Worm (Caenorhabditis elegans) whole organism, midembryonic: ENCODE data around the gene W10G11.1.
A peak's percentile ranks its signal among the peaks of the same experiment; 100 is the strongest.

Experiments
- T22C8.4 ChIP-seq: fragments of 200-800 bp; sonication (Bioruptor generic); IDR thresholded peaks from 2 replicates; pipeline ENCODE4 v1.3.6; 2022; ENCODE audit warnings: missing genetic modification characterization, missing compliant biosample characterization
- cog-1 ChIP-seq: sonication (generic microtip); optimal IDR thresholded peaks from 2 replicates; lab custom pipeline; 2016; ENCODE audit warnings: missing genetic modification characterization, missing compliant biosample characterization
- flt-1 ChIP-seq: fragments of 200-800 bp; sonication (Bioruptor generic); IDR thresholded peaks from 2 replicates; pipeline ENCODE4 v1.3.6; 2022; ENCODE audit warnings: missing genetic modification characterization, missing compliant biosample characterization
- klf-2 ChIP-seq: fragments of 200-800 bp; sonication (Bioruptor generic); conservative IDR thresholded peaks from 2 replicates; pipeline ENCODE4 v1.3.6; 2022; ENCODE audit warnings: missing genetic modification reagents, missing genetic modification characterization, missing compliant biosample characterization
- med-1 ChIP-seq: sonication (generic microtip); optimal IDR thresholded peaks from 2 replicates; lab custom pipeline; 2017; ENCODE audit warnings: missing genetic modification characterization, mild to moderate bottlenecking, missing compliant biosample characterization, antibody characterized with exemption, missing genetic modification reagents; ENCODE audit not compliant: insufficient read depth
- ref-1 ChIP-seq: fragments of 200-800 bp; sonication (Bioruptor generic); conservative IDR thresholded peaks from 2 replicates; pipeline ENCODE4 v1.3.6; 2022; ENCODE audit warnings: missing genetic modification reagents, missing genetic modification characterization, missing compliant biosample characterization
- tab-1 ChIP-seq: fragments of 200-800 bp; sonication (Bioruptor generic); IDR thresholded peaks from 2 replicates; pipeline ENCODE4 v1.3.6; 2022; ENCODE audit warnings: missing genetic modification characterization, missing compliant biosample characterization
- ztf-23 ChIP-seq: fragments of 200-800 bp; sonication (Bioruptor generic); IDR thresholded peaks from 2 replicates; pipeline ENCODE4 v1.3.6; 2022; ENCODE audit warnings: missing genetic modification reagents, missing genetic modification characterization, missing compliant biosample characterization
- ztf-29 ChIP-seq: fragments of 200-800 bp; sonication (Bioruptor generic); IDR thresholded peaks from 2 replicates; pipeline ENCODE4 v1.3.6; 2022; ENCODE audit warnings: missing genetic modification reagents, missing genetic modification characterization, missing compliant biosample characterization

The W10G11.1 gene

DNA sequence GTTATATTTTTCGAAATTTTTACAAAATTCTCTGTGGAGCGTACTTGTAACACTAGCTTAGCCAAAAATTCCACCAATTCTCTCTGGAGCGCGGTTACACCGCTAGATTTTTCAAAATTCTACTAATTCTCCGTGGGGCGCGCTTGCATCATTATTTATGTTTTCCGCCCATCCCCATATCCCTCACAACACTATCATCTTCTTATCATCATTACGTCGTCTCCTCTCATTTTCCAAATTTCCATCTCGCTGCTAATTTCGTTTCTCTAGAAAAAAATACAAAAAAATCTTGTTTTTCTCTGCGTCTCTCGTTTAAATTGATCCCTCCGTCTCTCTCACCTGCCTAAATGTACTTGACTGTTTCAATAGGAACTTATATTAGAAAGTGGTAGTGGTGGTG, 5.2 kb downstream of the W10G11.1 start:
- TF ChIP-seq ztf-23 (no peak), ztf-29 (GFP tag; lab: Robert Waterston, UW) (no peak), T22C8.4 (GFP tag; lab: Robert Waterston, UW) (no peak), flt-1 (GFP tag; lab: Robert Waterston, UW) (no peak), med-1 (no peak), cog-1 (tag; lab: Kevin White, UChicago) (no peak), klf-2 (GFP tag; lab: Robert Waterston, UW) (no peak), ref-1 (GFP tag; lab: Robert Waterston, UW) (no peak), tab-1 (no peak)

DNA sequence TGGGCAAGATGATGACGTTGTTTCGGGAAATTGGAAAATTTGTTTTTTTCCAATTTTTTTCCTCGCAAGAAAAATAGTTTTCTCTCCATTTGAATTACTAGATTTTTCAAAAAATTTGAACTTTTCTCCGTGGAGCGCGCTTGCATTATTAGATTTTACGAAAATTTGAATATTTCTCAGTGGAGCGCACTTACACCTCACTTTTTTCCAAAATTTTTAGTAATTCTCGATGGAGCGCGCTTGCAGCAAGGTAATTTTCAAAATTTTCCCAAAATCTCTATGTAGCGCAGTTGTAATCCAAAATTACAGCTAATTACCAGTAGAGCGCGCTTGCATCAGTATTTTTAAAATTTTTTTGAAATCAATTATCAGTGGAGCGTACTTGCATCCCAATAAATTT, 5.8 kb downstream of the W10G11.1 start:
- TF ChIP-seq ref-1 (GFP tag; lab: Robert Waterston, UW) (no peak), tab-1 (no peak), med-1 (no peak), cog-1 (tag; lab: Kevin White, UChicago) (no peak), klf-2 (GFP tag; lab: Robert Waterston, UW) (no peak), flt-1 (GFP tag; lab: Robert Waterston, UW) (no peak), ztf-29 (GFP tag; lab: Robert Waterston, UW) (no peak), T22C8.4 (GFP tag; lab: Robert Waterston, UW) (no peak), ztf-23 (no peak)

DNA sequence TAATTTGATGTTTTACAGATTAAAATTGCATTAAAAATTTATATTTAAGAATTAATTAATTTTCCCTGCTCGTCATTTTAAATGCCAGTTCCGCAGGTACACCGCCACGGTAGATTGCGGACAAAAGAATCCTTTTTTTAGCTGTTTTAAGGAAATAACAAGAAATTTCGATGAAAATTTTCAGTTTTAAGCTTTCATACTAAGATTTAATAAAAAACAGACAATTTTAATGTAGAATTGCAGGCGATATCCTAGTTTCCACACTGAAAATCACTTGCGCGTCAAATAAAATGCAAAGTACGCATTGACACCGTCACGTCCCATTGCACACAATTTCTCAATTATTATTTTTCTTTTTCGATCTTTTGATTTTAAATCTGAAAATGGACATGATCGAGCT, 7.0 kb downstream of the W10G11.1 start, which contains the start of gene dnc-3:
dnc-3 (plus strand) TSS at position 272 of the 400 bp plus-strand sequence.
- TF ChIP-seq cog-1 (tag; lab: Kevin White, UChicago) = peak; percentile 27
- TF ChIP-seq ztf-23 = no peak
- no peak for TF ChIP-seq ref-1 (GFP tag; lab: Robert Waterston, UW)
- no peak for TF ChIP-seq ztf-29 (GFP tag; lab: Robert Waterston, UW)
- TF ChIP-seq flt-1 (GFP tag; lab: Robert Waterston, UW) = no peak

DNA sequence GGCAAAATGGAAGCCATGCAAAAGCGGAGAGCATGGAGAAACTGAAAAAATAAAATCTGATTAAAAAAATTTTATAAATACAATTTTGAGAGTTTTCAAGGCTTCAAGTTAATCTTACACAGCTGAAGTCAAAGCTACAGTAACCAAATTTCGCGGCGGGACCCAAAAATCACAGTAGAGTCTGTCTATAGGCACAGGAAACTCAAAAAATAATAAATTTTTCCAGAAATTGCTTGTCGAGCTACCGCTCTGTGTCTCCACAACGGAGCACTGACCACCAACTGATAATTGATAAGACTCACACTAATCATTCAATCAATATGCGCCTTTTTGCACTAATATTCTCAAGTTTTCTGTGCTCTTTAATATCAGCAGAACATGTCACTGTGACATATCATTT, 10.1 kb downstream of the W10G11.1 start, which contains the start of gene W10G11.19:
W10G11.19 (plus strand) TSS at position 301 of the 400 bp plus-strand sequence.
- TF ChIP-seq ref-1 (GFP tag; lab: Robert Waterston, UW) (no peak), ztf-23 (no peak), klf-2 (GFP tag; lab: Robert Waterston, UW) (no peak), tab-1 (no peak)

DNA sequence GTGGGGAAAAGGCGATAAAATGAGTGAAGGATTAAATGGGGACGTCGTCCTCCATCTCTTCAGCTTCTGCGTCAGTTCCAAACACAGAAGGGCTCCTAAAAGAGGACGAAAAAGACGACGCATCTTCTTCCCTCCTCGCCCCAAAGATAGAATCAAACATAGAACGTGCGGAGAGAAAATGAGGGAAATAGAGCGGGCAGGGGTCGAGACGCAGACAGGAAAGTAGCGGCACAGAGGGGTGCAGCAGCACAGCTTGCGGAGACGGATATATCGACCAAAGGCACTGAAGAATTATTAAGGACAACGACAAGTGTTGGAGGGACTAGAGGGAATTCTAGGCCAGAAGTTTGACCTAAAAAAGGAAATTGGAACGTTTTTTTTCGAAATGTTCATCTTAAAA, 13.2 kb downstream of the W10G11.1 start:
- TF ChIP-seq med-1 (no peak), ztf-29 (GFP tag; lab: Robert Waterston, UW) (no peak; the same call in 1 of the 2 replicates), ref-1 (GFP tag; lab: Robert Waterston, UW) (no peak), T22C8.4 (GFP tag; lab: Robert Waterston, UW) (no peak), tab-1 (no peak), ztf-23 (no peak), klf-2 (GFP tag; lab: Robert Waterston, UW) (no peak), cog-1 (tag; lab: Kevin White, UChicago) (no peak), flt-1 (GFP tag; lab: Robert Waterston, UW) (no peak)

DNA sequence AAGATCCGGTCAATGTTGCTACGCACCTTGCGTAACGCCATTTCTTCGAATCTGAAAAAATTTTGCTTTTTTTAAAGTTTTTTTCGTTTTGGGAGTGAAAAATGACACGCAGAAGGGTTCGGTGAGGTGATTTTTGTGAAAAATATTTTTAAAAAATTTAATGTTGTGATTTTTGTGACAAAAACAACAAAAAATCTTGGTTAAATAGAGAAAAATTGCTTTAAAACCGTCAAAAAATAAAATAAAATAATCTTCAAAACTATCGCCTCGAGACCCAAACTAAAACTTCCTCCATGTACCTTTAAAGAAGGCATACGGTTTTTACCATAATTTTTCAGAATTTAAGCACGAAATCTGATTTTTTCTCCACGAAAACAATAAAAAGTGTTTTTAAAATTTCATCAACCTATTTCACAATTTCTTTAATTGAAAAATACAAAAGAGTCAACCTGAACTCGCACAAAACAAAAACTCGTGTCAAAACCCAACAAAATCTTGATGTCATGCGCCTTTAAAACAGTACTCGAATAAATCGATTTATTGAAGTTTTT, 14.0 kb downstream of the W10G11.1 start, which contains the start of gene apd-3:
apd-3 (minus strand) TSS at position 51 of the 551 bp plus-strand sequence.
- TF ChIP-seq flt-1 (GFP tag; lab: Robert Waterston, UW) (no peak), cog-1 (tag; lab: Kevin White, UChicago) (no peak), ztf-29 (GFP tag; lab: Robert Waterston, UW) (no peak), tab-1 (no peak), klf-2 (GFP tag; lab: Robert Waterston, UW) (no peak), ref-1 (GFP tag; lab: Robert Waterston, UW) (no peak), ztf-23 (no peak), T22C8.4 (GFP tag; lab: Robert Waterston, UW) (no peak), med-1 (no peak)

DNA sequence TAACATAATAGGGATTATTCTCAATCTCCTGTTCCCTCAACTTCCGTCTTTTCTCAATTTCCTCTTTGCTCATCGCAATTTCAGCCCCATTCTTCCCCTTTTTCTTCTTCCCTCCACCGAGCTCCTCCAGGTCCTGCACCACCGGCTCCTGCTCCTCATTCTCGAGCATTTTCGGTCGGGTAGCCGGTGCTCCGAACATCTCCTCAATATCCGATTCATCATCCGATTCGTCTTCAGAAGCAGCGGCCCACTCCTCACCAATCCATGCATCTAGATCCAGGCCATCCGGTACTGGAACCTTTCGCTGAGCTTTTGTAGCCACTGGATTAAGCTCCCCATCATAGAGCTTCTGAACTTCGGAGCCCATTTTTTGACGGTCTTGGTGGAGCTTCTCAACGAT, 20.3 kb downstream of the W10G11.1 start:
- TF ChIP-seq cog-1 (tag; lab: Kevin White, UChicago) = no peak
- TF ChIP-seq tab-1 = no peak

DNA sequence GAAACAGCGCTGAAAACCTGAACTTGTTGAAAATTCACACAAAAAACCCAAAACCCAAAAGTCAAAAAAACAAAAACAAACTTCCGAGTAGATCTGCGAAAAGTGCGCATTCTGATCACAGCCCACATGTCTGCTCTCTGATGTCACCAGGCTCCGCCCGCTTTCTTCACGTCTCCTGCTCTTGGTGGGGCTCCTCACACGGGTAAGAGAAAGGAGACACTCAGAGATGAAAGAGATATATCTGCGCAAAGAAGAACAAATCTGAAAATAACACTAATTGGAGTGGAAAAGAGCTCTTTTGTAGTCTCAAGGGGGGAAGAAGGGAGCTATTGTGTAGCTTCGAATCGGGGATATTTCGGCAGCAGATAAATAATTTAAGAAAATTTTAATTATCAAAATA, 32.2 kb downstream of the W10G11.1 start, which contains the start of gene ncs-6:
ncs-6 (minus strand) TSS at position 261 of the 400 bp plus-strand sequence.
- TF ChIP-seq tab-1 (no peak), cog-1 (tag; lab: Kevin White, UChicago) (no peak), ztf-29 (GFP tag; lab: Robert Waterston, UW) (no peak), klf-2 (GFP tag; lab: Robert Waterston, UW) (no peak), ref-1 (GFP tag; lab: Robert Waterston, UW) (no peak), med-1 (no peak), flt-1 (GFP tag; lab: Robert Waterston, UW) (no peak), ztf-23 (no peak), T22C8.4 (GFP tag; lab: Robert Waterston, UW) (no peak)

DNA sequence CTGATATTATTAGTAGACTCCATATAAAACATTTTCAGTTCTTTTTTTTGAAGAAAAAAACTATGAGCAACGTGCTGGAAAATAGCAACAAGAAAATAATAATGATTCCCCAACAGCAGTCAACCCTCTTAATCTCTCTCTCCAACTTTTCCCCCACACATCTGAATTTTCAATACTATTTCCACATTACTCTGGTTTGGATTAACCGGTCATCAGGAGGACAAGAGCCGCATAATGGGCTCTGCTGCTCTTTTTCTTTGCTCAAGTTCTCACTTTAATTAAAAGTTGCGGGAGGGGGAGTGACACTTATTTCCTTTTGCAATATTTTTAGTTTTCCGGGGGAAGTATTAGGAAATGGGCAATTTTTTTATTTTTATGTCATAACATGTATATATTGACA, 33.0 kb downstream of the W10G11.1 start:
- TF ChIP-seq T22C8.4 (GFP tag; lab: Robert Waterston, UW) (no peak), flt-1 (GFP tag; lab: Robert Waterston, UW) (no peak), cog-1 (tag; lab: Kevin White, UChicago) (no peak), ztf-23 (no peak), med-1 (no peak), ztf-29 (GFP tag; lab: Robert Waterston, UW) (no peak), tab-1 (no peak), ref-1 (GFP tag; lab: Robert Waterston, UW) (no peak)

DNA sequence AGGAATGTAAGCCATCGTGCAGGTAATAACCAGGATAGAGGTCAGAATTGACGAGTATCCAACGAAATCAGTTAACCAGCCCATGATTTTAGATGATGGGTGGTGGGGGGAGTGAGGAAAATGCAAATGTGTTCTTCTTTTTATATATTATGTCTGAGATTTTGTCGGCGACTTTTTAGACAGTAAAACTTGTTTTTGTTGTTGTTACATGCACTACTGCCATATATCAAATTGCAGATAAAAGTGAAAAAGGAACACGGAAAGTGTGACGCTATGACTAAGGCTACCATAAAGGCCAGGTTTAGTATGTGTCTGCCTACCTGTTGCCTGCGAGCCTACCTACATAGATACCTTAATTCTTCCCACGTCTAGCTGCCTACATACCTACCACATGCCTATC, 36.4 kb downstream of the W10G11.1 start, which contains the start of gene col-72:
col-72 (minus strand) TSS at position 101 of the 400 bp plus-strand sequence.
- TF ChIP-seq tab-1 (no peak), ztf-29 (GFP tag; lab: Robert Waterston, UW) (no peak), ref-1 (GFP tag; lab: Robert Waterston, UW) (no peak), klf-2 (GFP tag; lab: Robert Waterston, UW) (no peak), cog-1 (tag; lab: Kevin White, UChicago) (no peak)
